Worm (Caenorhabditis elegans): ENCODE results near the gene clec-130.

DNA sequence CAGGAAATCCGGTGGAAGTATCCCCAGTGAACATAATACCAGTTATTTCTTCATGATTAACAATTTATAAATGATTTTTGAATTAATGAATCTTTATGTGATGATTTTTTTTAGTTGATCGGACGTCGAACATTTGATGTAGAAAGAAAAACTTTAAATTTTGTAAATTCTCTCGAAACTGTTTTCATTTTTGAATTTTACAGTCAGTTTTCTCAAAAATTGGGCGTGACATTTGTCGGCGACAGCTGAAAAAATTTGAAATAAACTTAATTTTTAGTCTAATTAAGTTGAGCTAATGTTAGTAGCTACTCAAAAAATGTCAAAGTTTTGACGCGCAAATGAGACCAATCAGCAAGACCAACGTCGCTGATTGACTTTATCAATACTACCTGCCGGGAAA, 10.0 kb downstream of the clec-130 start, which contains the start of gene srh-60:
- no peak for TF ChIP-seq C34F6.9 (tag; optimal IDR thresholded peaks at IDR 0.05)
- no peak for TF ChIP-seq nhr-237 (tag; optimal IDR thresholded peaks at IDR 0.05)
- TF ChIP-seq F13H6.1 (tag; optimal IDR thresholded peaks at IDR 0.05) = no peak
- TF ChIP-seq dmd-4 (tag; optimal IDR thresholded peaks at IDR 0.05) = no peak
- no peak for TF ChIP-seq nhr-12 (tag; optimal IDR thresholded peaks at IDR 0.05)
- no peak for TF ChIP-seq mdl-1 (tag; optimal IDR thresholded peaks at IDR 0.05)
